Fruit fly (Drosophila melanogaster) Kc167 (cell line): ENCODE measurements around the gene CG9377.

ENCODE experiments used
- Sin3A ChIP-seq: fragments of >200 bp; optimal IDR thresholded peaks from 2 replicates; lab custom pipeline; 2018; ENCODE audit warnings: missing external identifiers
- h ChIP-seq: fragments of >200 bp; optimal IDR thresholded peaks from 3 replicates; lab custom pipeline; 2018; ENCODE audit warnings: missing external identifiers
- insv ChIP-seq: fragments of >200 bp; optimal IDR thresholded peaks from 3 replicates; lab custom pipeline; 2018; ENCODE audit warnings: missing external identifiers
- psq ChIP-seq: fragments of >200 bp; optimal IDR thresholded peaks from 2 replicates; lab custom pipeline; 2017; ENCODE audit warnings: missing external identifiers
- ttk ChIP-seq: sonication (Bioruptor generic); optimal IDR thresholded peaks from 2 replicates; lab custom pipeline; 2017; ENCODE audit warnings: missing external identifiers

- TF ChIP-seq insv (no peak), h (lab: Kevin White, UChicago) (no peak), psq (lab: Kevin White, UChicago) (no peak), ttk (lab: Kevin White, UChicago) (no peak), Sin3A (lab: Kevin White, UChicago) (no peak)
Observed at dm6 chr2L:13394903-13395302, 33.5 kb upstream of the CG9377 start, which contains the start of gene RpL24.
